Fruit fly (Drosophila melanogaster) whole organism, wandering third instar larva: ENCODE data around the gene Nup153.

Source experiments
- Abd-B ChIP-seq: fragments of >200 bp; optimal IDR thresholded peaks from 2 replicates; lab custom pipeline; 2017; ENCODE audit warnings: missing biosample characterization, missing genetic modification characterization
- CG32264 ChIP-seq: fragments of 200-800 bp; sonication (Bioruptor generic); optimal IDR thresholded peaks from 2 replicates; lab custom pipeline; 2016; ENCODE audit warnings: missing biosample characterization, missing genetic modification characterization
- Dfd ChIP-seq: fragments of >200 bp; optimal IDR thresholded peaks from 2 replicates; lab custom pipeline; 2017; ENCODE audit warnings: missing biosample characterization, missing genetic modification characterization
- GATAd ChIP-seq: sonication (Bioruptor generic); optimal IDR thresholded peaks from 2 replicates; lab custom pipeline; 2016; ENCODE audit warnings: missing biosample characterization, missing genetic modification characterization
- Hr78 ChIP-seq: fragments of >200 bp; optimal IDR thresholded peaks from 2 replicates; lab custom pipeline; 2017; ENCODE audit warnings: missing biosample characterization, missing genetic modification characterization
- Mio ChIP-seq: sonication (Bioruptor generic); optimal IDR thresholded peaks from 2 replicates; lab custom pipeline; 2016; ENCODE audit warnings: missing biosample characterization, missing genetic modification characterization
- OdsH ChIP-seq: fragments of 200-800 bp; sonication (Bioruptor generic); optimal IDR thresholded peaks from 2 replicates; lab custom pipeline; 2016; ENCODE audit warnings: missing biosample characterization, mild to moderate bottlenecking, missing genetic modification characterization
- Rel ChIP-seq, 2 experiments: fragments of 200-800 bp; sonication (Bioruptor generic) in 1 of 2; optimal IDR thresholded peaks; 2 replicates in 1 of 2; 3 replicates in 1 of 2; lab custom pipeline; 2016 to 2019; ENCODE audit warnings: mild to moderate bottlenecking in 2 of 2, missing biosample characterization in 2 of 2, missing genetic modification characterization in 2 of 2, moderate library complexity in 1 of 2
- Sp1 ChIP-seq: fragments of 200-800 bp; sonication (Bioruptor generic); optimal IDR thresholded peaks from 3 replicates; lab custom pipeline; 2019; ENCODE audit warnings: missing biosample characterization, mild to moderate bottlenecking, missing genetic modification characterization, moderate library complexity
- br ChIP-seq: fragments of 200-800 bp; sonication (Bioruptor generic); optimal IDR thresholded peaks from 2 replicates; lab custom pipeline; 2016; ENCODE audit warnings: missing biosample characterization, missing genetic modification characterization
- fru ChIP-seq: fragments of 200-800 bp; sonication (Bioruptor generic); optimal IDR thresholded peaks from 3 replicates; lab custom pipeline; 2016; ENCODE audit warnings: missing biosample characterization, mild to moderate bottlenecking, missing genetic modification characterization
- h ChIP-seq: fragments of 200-800 bp; sonication (Bioruptor generic); optimal IDR thresholded peaks from 3 replicates; lab custom pipeline; 2016; ENCODE audit warnings: missing biosample characterization, mild to moderate bottlenecking, missing genetic modification characterization
- pan ChIP-seq: fragments of >200 bp; optimal IDR thresholded peaks from 2 replicates; lab custom pipeline; 2017
- psq ChIP-seq: fragments of 200-800 bp; sonication (Bioruptor generic); optimal IDR thresholded peaks from 3 replicates; lab custom pipeline; 2017; ENCODE audit warnings: missing biosample characterization, mild to moderate bottlenecking, missing genetic modification characterization, moderate library complexity
- rgr ChIP-seq: fragments of 200-800 bp; sonication (Bioruptor generic); optimal IDR thresholded peaks from 3 replicates; lab custom pipeline; 2016; ENCODE audit warnings: missing biosample characterization, mild to moderate bottlenecking, missing genetic modification characterization

Nup153 gene

DNA sequence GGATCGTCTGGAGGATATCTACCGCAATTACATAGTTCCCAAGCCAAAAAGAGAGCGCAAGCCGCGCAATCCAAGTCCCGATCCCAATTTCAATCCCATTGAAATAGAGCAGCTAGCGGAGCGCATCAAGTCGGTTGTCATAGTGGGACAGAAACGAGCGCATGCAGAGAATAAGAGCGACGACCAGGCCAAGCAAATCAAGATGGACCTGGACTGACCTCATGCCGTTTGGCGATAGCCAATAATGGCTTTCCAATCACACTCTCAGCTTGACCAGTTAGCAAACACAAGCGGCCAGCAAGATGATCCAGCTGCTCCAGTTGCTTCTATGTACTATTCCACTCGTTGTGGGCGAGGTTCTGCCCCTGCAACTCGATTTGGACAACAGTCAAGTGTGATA lies 52.6 kb downstream of the Nup153 start:
- TF ChIP-seq GATAd (GFP tag; lab: Kevin White, UChicago), result no peak
- TF ChIP-seq Mio (GFP tag; lab: Kevin White, UChicago), result no peak
- TF ChIP-seq Hr78 (GFP tag; lab: Kevin White, UChicago), result no peak
- no peak for TF ChIP-seq h
- TF ChIP-seq CG32264 (GFP tag; lab: Kevin White, UChicago), result no peak
- TF ChIP-seq fru (GFP tag; lab: Kevin White, UChicago), result no peak
- TF ChIP-seq Dfd (GFP tag; lab: Kevin White, UChicago), result no peak

- TF ChIP-seq fru (GFP tag; lab: Kevin White, UChicago) (peak; percentile 23), OdsH (no peak), pan (lab: Kevin White, UChicago) (no peak), h (no peak)
- TF ChIP-seq, all 38 proteins: peak for 1
Observed at dm6 chrX:16654931-16655409, 55.9 kb downstream of the Nup153 start, which contains the start of the genes Nemp and r. TSS of gene Nemp (minus strand) at chrX:16655015. TSS of gene r (plus strand) at chrX:16655359.

dm6 chrX:16655724-16656235 lies 56.7 kb downstream of the Nup153 start:
- peak; percentile 8 for TF ChIP-seq psq (GFP tag; lab: Kevin White, UChicago)
- TF ChIP-seq Sp1 (GFP tag; lab: Kevin White, UChicago), result peak; percentile 14
- no peak for TF ChIP-seq Abd-B (GFP tag; lab: Kevin White, UChicago)
- no peak for TF ChIP-seq br (GFP tag; lab: Kevin White, UChicago)
- no peak for TF ChIP-seq CG32264 (GFP tag; lab: Kevin White, UChicago)
- TF ChIP-seq rgr (GFP tag; lab: Kevin White, UChicago), result peak; percentile 15
- TF ChIP-seq Rel (GFP tag; optimal IDR thresholded peaks at IDR 0.05; lab: Kevin White, UChicago), result no peak
- TF ChIP-seq Rel (tag; optimal IDR thresholded peaks at IDR 0.05; lab: Kevin White, UChicago), result peak; percentile 48
- no peak for TF ChIP-seq Mio (GFP tag; lab: Kevin White, UChicago)
- no peak for TF ChIP-seq pan (lab: Kevin White, UChicago)
- no peak for TF ChIP-seq Dfd (GFP tag; lab: Kevin White, UChicago)
